Worm (Caenorhabditis elegans) whole organism, L2 larva: Measurements from ENCODE around the gene Y69H2.1.

Experiments used
- F13H6.1 ChIP-seq: sonication (generic microtip); optimal IDR thresholded peaks from 2 replicates; lab custom pipeline; 2016; ENCODE audit warnings: missing genetic modification characterization, missing compliant biosample characterization
- R02D3.7 ChIP-seq: fragments of 150-350 bp; optimal IDR thresholded peaks from 2 replicates; lab custom pipeline; 2014; ENCODE audit warnings: missing biosample characterization, missing genetic modification characterization
- Y55F3AM.14 ChIP-seq: fragments of 200-800 bp; sonication (Bioruptor generic); optimal IDR thresholded peaks from 2 replicates; lab custom pipeline; 2018; ENCODE audit warnings: mild to moderate bottlenecking, missing genetic modification characterization, missing compliant biosample characterization
- ZK546.5 ChIP-seq: sonication (generic microtip); optimal IDR thresholded peaks from 2 replicates; lab custom pipeline; 2017; ENCODE audit warnings: missing biosample characterization, missing genetic modification characterization
- alr-1 ChIP-seq: fragments of 150-350 bp; optimal IDR thresholded peaks from 2 replicates; lab custom pipeline; 2014; ENCODE audit warnings: missing biosample characterization, missing genetic modification characterization
- crh-2 ChIP-seq: sonication (generic microtip); optimal IDR thresholded peaks from 2 replicates; lab custom pipeline; 2017; ENCODE audit warnings: missing biosample characterization, missing genetic modification characterization
- egl-27 ChIP-seq: sonication (generic microtip); optimal IDR thresholded peaks from 3 replicates; lab custom pipeline; 2017; ENCODE audit warnings: missing biosample characterization, missing genetic modification reagents, missing genetic modification characterization
- elt-1 ChIP-seq: fragments of 150-350 bp; optimal IDR thresholded peaks from 2 replicates; lab custom pipeline; 2014; ENCODE audit warnings: missing biosample characterization, missing genetic modification characterization
- elt-3 ChIP-seq: sonication (generic microtip); optimal IDR thresholded peaks from 2 replicates; lab custom pipeline; 2017; ENCODE audit warnings: missing biosample characterization, missing genetic modification characterization
- gmeb-1 ChIP-seq: fragments of 150-350 bp; optimal IDR thresholded peaks from 2 replicates; lab custom pipeline; 2014; ENCODE audit warnings: missing biosample characterization, missing genetic modification characterization
- lin-13 ChIP-seq: fragments of 150-350 bp; optimal IDR thresholded peaks from 2 replicates; lab custom pipeline; 2014; ENCODE audit warnings: missing biosample characterization, missing genetic modification reagents, missing genetic modification characterization
- lin-39 ChIP-seq: fragments of 150-350 bp; optimal IDR thresholded peaks from 2 replicates; lab custom pipeline; 2014; ENCODE audit warnings: missing biosample characterization, missing genetic modification reagents, missing genetic modification characterization
- lsy-2 ChIP-seq, 2 experiments: fragments of 150-350 bp in 1 of 2; sonication (generic microtip) in 1 of 2; optimal IDR thresholded peaks; 2 replicates each; lab custom pipeline; 2014 to 2017; ENCODE audit warnings: missing biosample characterization in 2 of 2, missing genetic modification characterization in 2 of 2
- mab-5 ChIP-seq: fragments of 150-350 bp; optimal IDR thresholded peaks from 2 replicates; lab custom pipeline; 2014; ENCODE audit warnings: missing biosample characterization, missing genetic modification characterization
- mbf-1 ChIP-seq: sonication (generic microtip); optimal IDR thresholded peaks from 2 replicates; lab custom pipeline; 2017; ENCODE audit warnings: missing biosample characterization, missing genetic modification characterization
- mdl-1 ChIP-seq, 2 experiments: fragments of 150-350 bp in 1 of 2; sonication (generic microtip) in 1 of 2; optimal IDR thresholded peaks; 2 replicates each; lab custom pipeline; 2017; ENCODE audit warnings: missing biosample characterization in 2 of 2, missing genetic modification characterization in 2 of 2
- nhr-10 ChIP-seq: sonication (generic microtip); optimal IDR thresholded peaks from 2 replicates; lab custom pipeline; 2017; ENCODE audit warnings: missing biosample characterization, missing genetic modification characterization
- nhr-11 ChIP-seq: fragments of 150-350 bp; optimal IDR thresholded peaks from 2 replicates; lab custom pipeline; 2014; ENCODE audit warnings: missing biosample characterization, missing genetic modification characterization
- nhr-12 ChIP-seq: fragments of 150-350 bp; optimal IDR thresholded peaks from 2 replicates; lab custom pipeline; 2014; ENCODE audit warnings: missing biosample characterization, missing genetic modification characterization
- nhr-129 ChIP-seq: fragments of 150-350 bp; optimal IDR thresholded peaks from 2 replicates; lab custom pipeline; 2014; ENCODE audit warnings: missing biosample characterization, missing genetic modification characterization
- nhr-21 ChIP-seq: fragments of 150-350 bp; optimal IDR thresholded peaks from 2 replicates; lab custom pipeline; 2014; ENCODE audit warnings: missing biosample characterization, missing genetic modification characterization
- nhr-23 ChIP-seq: fragments of 150-350 bp; optimal IDR thresholded peaks from 2 replicates; lab custom pipeline; 2014; ENCODE audit warnings: missing biosample characterization, missing genetic modification reagents, missing genetic modification characterization
- nhr-6 ChIP-seq: fragments of 150-350 bp; optimal IDR thresholded peaks from 2 replicates; lab custom pipeline; 2014; ENCODE audit warnings: missing biosample characterization, missing genetic modification characterization
- nhr-77 ChIP-seq: fragments of 150-350 bp; optimal IDR thresholded peaks from 2 replicates; lab custom pipeline; 2014; ENCODE audit warnings: missing biosample characterization, missing genetic modification characterization
- sem-4 ChIP-seq: fragments of 150-350 bp; optimal IDR thresholded peaks from 2 replicates; lab custom pipeline; 2014; ENCODE audit warnings: missing biosample characterization, missing genetic modification reagents, missing genetic modification characterization
- sma-9 ChIP-seq, 2 experiments: fragments of 150-350 bp in 1 of 2; sonication (generic microtip) in 1 of 2; optimal IDR thresholded peaks; 2 replicates each; lab custom pipeline; 2014 to 2016; ENCODE audit warnings: missing genetic modification characterization in 2 of 2, mild to moderate bottlenecking in 1 of 2, missing biosample characterization in 1 of 2, missing compliant biosample characterization in 1 of 2, missing genetic modification reagents in 1 of 2, moderate library complexity in 1 of 2
- snpc-4 ChIP-seq: fragments of 150-350 bp; optimal IDR thresholded peaks from 2 replicates; lab custom pipeline; 2014; ENCODE audit warnings: missing biosample characterization, missing genetic modification characterization
- unc-62 ChIP-seq: fragments of 150-350 bp; optimal IDR thresholded peaks from 2 replicates; lab custom pipeline; 2014; ENCODE audit warnings: missing biosample characterization, missing genetic modification reagents, missing genetic modification characterization
- zag-1 ChIP-seq: fragments of 150-350 bp; optimal IDR thresholded peaks from 2 replicates; lab custom pipeline; 2014; ENCODE audit warnings: missing biosample characterization, missing genetic modification characterization
- ztf-1 ChIP-seq: fragments of 200-800 bp; sonication (Bioruptor generic); conservative IDR thresholded peaks from 2 replicates; pipeline ENCODE4 v1.3.6; 2022; ENCODE audit warnings: missing genetic modification characterization, missing compliant biosample characterization
- ztf-11 ChIP-seq: sonication (generic microtip); optimal IDR thresholded peaks from 2 replicates; lab custom pipeline; 2017; ENCODE audit warnings: missing biosample characterization, missing genetic modification characterization
- ztf-4 ChIP-seq: fragments of 150-350 bp; optimal IDR thresholded peaks from 2 replicates; lab custom pipeline; 2014; ENCODE audit warnings: missing biosample characterization, missing genetic modification characterization

Y69H2.1 gene

DNA sequence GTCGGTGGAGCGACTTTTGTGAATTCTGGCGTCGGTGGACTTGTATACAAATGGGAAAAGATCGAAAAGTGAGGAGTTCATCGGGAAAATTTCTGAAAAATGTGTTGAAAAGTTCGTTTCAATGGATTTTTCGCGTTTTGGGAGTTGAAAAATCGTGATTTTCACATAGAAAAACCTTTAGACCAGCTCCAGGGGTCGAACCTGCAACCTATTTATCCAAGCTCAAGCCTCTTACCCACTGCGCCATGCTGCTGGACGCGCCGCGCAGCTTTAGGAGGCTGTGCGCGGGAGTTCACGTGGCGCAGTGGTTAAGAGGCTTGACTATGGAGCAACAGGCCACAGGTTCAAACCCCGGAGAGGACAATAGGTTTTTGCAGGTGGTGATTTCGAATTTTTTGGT, at the start of gene Y69H2.1:
Gene Y69H2.1, minus strand, starts transcription at position 101 of the 400 bp plus-strand sequence.
- TF ChIP-seq nhr-12 (tag; lab: Kevin White, UChicago), result no peak
- no peak for TF ChIP-seq egl-27
- no peak for TF ChIP-seq lin-13 (GFP tag; lab: Kevin White, UChicago)
- TF ChIP-seq sma-9 (GFP tag; optimal IDR thresholded peaks at IDR 0.05; lab: Kevin White, UChicago), result no peak
- no peak for TF ChIP-seq sma-9 (tag; optimal IDR thresholded peaks at IDR 0.05; lab: Kevin White, UChicago)
- no peak for TF ChIP-seq elt-3 (tag; lab: Kevin White, UChicago)
- TF ChIP-seq mdl-1 (tag; optimal IDR thresholded peaks at IDR 0.05; lab: Kevin White, UChicago), result no peak
- no peak for TF ChIP-seq nhr-6 (tag; lab: Kevin White, UChicago)

ce11 chrV:18671811-18672210, 49.4 kb upstream of the Y69H2.1 start:
- TF ChIP-seq mab-5 (tag; lab: Kevin White, UChicago) (no peak), gmeb-1 (tag; lab: Kevin White, UChicago) (no peak), nhr-21 (tag; lab: Kevin White, UChicago) (no peak), nhr-6 (tag; lab: Kevin White, UChicago) (no peak), nhr-11 (tag; lab: Kevin White, UChicago) (no peak), lin-39 (no peak), ztf-1 (GFP tag; lab: Robert Waterston, UW) (no peak)
- TF ChIP-seq, all 48 proteins: peak for 0

ce11 chrV:18670017-18670416, 47.7 kb upstream of the Y69H2.1 start, which contains the start of gene Y69H2.10:
Gene Y69H2.10 (plus strand): TSS chrV:18670317.
- TF ChIP-seq alr-1, result no peak
- no peak for TF ChIP-seq snpc-4 (tag; lab: Kevin White, UChicago)
- no peak for TF ChIP-seq elt-1
- no peak for TF ChIP-seq nhr-10
- TF ChIP-seq sem-4 (tag; lab: Kevin White, UChicago), result no peak
- no peak for TF ChIP-seq zag-1 (tag; lab: Kevin White, UChicago)
- no peak for TF ChIP-seq mdl-1 (tag; optimal IDR thresholded peaks at IDR 0.05; lab: Kevin White, UChicago)
- no peak for TF ChIP-seq F13H6.1 (tag; lab: Kevin White, UChicago)
- no peak for TF ChIP-seq mbf-1 (tag; lab: Kevin White, UChicago)
- no peak for TF ChIP-seq nhr-129
- TF ChIP-seq nhr-11 (tag; lab: Kevin White, UChicago), result no peak
- TF ChIP-seq ztf-11 (tag; lab: Kevin White, UChicago), result no peak
- TF ChIP-seq ztf-4, result no peak

ce11 chrV:18667179-18667578, 44.8 kb upstream of the Y69H2.1 start:
- TF ChIP-seq Y55F3AM.14 (GFP tag; lab: Kevin White, UChicago), result no peak
- TF ChIP-seq F13H6.1 (tag; lab: Kevin White, UChicago), result no peak
- TF ChIP-seq nhr-10, result no peak
- no peak for TF ChIP-seq nhr-11 (tag; lab: Kevin White, UChicago)
- no peak for TF ChIP-seq lsy-2 (tag; optimal IDR thresholded peaks at IDR 0.05; lab: Kevin White, UChicago)
- no peak for TF ChIP-seq nhr-12 (tag; lab: Kevin White, UChicago)
- TF ChIP-seq sma-9 (GFP tag; optimal IDR thresholded peaks at IDR 0.05; lab: Kevin White, UChicago), result no peak
- no peak for TF ChIP-seq sma-9 (tag; optimal IDR thresholded peaks at IDR 0.05; lab: Kevin White, UChicago)
- no peak for TF ChIP-seq nhr-23
- TF ChIP-seq ztf-1 (GFP tag; lab: Robert Waterston, UW), result no peak
- TF ChIP-seq egl-27, result no peak
- TF ChIP-seq nhr-77 (tag; lab: Kevin White, UChicago), result no peak
- TF ChIP-seq R02D3.7 (tag; lab: Kevin White, UChicago), result no peak
- no peak for TF ChIP-seq elt-1
- TF ChIP-seq, all 48 proteins: peak for 0

ce11 chrV:18664026-18664425, 41.7 kb upstream of the Y69H2.1 start, which contains the start of gene Y69H2.3:
Gene Y69H2.3 (minus strand): TSS chrV:18664126.
- no peak for TF ChIP-seq ZK546.5 (tag; lab: Kevin White, UChicago)
- TF ChIP-seq, all 48 proteins: peak for 0

DNA sequence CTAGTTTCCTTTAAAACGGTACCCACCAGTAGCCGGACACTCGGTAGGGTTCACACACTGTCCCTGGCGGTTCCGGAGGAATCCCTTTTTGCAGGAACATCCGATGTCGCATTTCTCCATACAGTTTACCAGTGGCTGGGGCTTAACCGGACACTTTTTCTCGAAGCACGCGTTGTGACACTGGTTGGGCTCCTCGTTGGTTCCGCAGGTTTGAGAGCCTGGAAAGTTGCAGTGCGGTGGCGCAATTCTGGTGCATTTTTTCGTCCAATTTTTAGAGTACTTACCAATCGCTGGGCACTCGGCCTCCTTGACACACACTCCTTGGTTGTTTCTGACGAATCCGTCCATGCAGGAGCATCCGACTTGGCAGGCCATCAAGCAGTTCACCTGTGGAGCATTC, 40.0 kb upstream of the Y69H2.1 start:
- TF ChIP-seq nhr-11 (tag; lab: Kevin White, UChicago) (no peak), ZK546.5 (tag; lab: Kevin White, UChicago) (no peak), elt-3 (tag; lab: Kevin White, UChicago) (no peak), mdl-1 (tag; optimal IDR thresholded peaks at IDR 0.05; lab: Kevin White, UChicago) (no peak), unc-62 (GFP tag; lab: Kevin White, UChicago) (no peak), crh-2 (no peak)
